Worm (Caenorhabditis elegans) whole organism, L3 larva: ENCODE measurements around the gene C25H3.10.

Experiments
- ama-1 ChIP-seq: fragments of 150-350 bp; optimal IDR thresholded peaks from 2 replicates; lab custom pipeline; 2018
- ceh-82 ChIP-seq: fragments of 150-350 bp; optimal IDR thresholded peaks from 2 replicates; lab custom pipeline; 2014; ENCODE audit warnings: missing biosample characterization, missing genetic modification characterization
- hmg-11 ChIP-seq: sonication (generic microtip); optimal IDR thresholded peaks from 2 replicates; lab custom pipeline; 2016; ENCODE audit warnings: missing genetic modification characterization, missing compliant biosample characterization
- nfya-1 ChIP-seq: sonication (generic microtip); optimal IDR thresholded peaks from 2 replicates; lab custom pipeline; 2017; ENCODE audit warnings: missing genetic modification characterization, mild to moderate bottlenecking, missing compliant biosample characterization, antibody characterized with exemption, moderate library complexity; ENCODE audit not compliant: insufficient read depth
- nhr-12 ChIP-seq: fragments of 150-350 bp; optimal IDR thresholded peaks from 2 replicates; lab custom pipeline; 2014; ENCODE audit warnings: missing biosample characterization, missing genetic modification characterization
- unc-62 ChIP-seq: fragments of 150-350 bp; sonication (generic microtip); optimal IDR thresholded peaks from 4 replicates; lab custom pipeline; 2014; ENCODE audit warnings: missing biosample characterization, missing genetic modification reagents, missing genetic modification characterization
- zag-1 ChIP-seq: fragments of 150-350 bp; optimal IDR thresholded peaks from 2 replicates; lab custom pipeline; 2014; ENCODE audit warnings: missing biosample characterization, missing genetic modification characterization

- TF ChIP-seq zag-1 (tag; lab: Kevin White, UChicago), result no peak
- TF ChIP-seq nfya-1 (tag; lab: Kevin White, UChicago), result no peak
- no peak for TF ChIP-seq unc-62 (GFP tag; lab: Kevin White, UChicago)
- no peak for TF ChIP-seq hmg-11
- no peak for TF ChIP-seq nhr-12 (tag; lab: Kevin White, UChicago)
- no peak for TF ChIP-seq ceh-82 (tag; lab: Kevin White, UChicago)
- TF ChIP-seq ama-1 (lab: Kevin White, UChicago), result no peak
These were observed 50.5 kb downstream of the C25H3.10 start, which contains the start of gene ddl-1 for ce11 chrII:5648272-5648671.
